Fruit fly (Drosophila melanogaster): ENCODE data around the gene CG6006.

Gene CG6006

DNA sequence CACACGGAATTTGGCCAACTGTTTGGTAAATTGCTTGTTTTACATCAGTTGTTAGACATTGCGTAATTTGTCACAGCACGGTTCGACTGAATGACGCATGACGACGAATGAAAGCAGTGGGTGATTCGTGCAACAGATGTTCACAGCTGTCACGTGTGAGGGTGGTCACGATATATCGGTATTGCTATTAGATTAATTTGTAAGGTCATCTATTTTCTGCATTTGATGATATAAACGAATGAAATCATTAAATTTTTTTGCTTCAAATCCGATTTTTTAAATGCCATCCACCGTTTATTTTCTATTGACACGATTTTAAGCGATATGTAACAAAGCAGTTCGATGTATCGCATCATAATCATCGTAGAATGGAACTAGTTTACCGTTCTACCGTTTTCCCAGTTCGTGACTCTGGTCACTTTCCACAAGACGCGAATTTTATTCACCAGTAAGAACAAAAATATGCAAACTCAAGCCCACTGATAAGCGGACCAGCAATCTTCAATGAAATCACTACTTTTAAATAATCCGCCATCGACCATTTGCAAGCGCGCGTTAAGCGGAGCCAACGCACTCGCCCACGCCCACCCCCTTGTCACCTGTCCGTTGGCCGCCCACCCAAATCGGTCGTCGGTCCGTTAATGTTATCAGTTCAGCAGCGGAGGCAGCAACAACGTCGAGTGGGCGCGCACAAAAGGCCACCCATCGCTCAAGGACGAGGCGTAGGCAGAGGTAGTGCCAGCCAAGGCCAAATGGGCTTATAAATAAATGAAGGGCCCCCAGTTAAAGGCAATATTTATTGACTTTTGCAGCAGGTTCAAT, 7.9 kb upstream of the CG6006 start, which contains the start of the genes Mic26-27 and CG5916 (continued):
- TF ChIP-seq Eip78C (GFP tag) (peak; percentile 85), CG10631 (GFP tag; optimal IDR thresholded peaks at IDR 0.05) (no peak), achi (GFP tag; optimal IDR thresholded peaks at IDR 0.05) (peak; percentile 53), CG4318 (GFP tag; optimal IDR thresholded peaks at IDR 0.05) (no peak), Blimp-1 (GFP tag; optimal IDR thresholded peaks at IDR 0.05) (no peak), Sox15 (GFP tag; optimal IDR thresholded peaks at IDR 0.05) (peak; percentile 28), Met (GFP tag; optimal IDR thresholded peaks at IDR 0.05) (no peak), Lpt (GFP tag; optimal IDR thresholded peaks at IDR 0.05) (peak; percentile 3), CG11762 (GFP tag; optimal IDR thresholded peaks at IDR 0.05; ENCODE audit: insufficient read depth) (no peak), CG6808 (GFP tag; optimal IDR thresholded peaks at IDR 0.05) (no peak), net (GFP tag; optimal IDR thresholded peaks at IDR 0.05) (peak; percentile 15), CG10669 (GFP tag; optimal IDR thresholded peaks at IDR 0.05) (no peak), CG6163 (GFP tag; IDR thresholded peaks at IDR 0.05) (peak; percentile 45; the same call in 1 of the 3 replicates), CG6854 (GFP tag; optimal IDR thresholded peaks at IDR 0.05) (no peak), spab (GFP tag; optimal IDR thresholded peaks at IDR 0.05) (no peak), CG11902 (GFP tag; optimal IDR thresholded peaks at IDR 0.05) (peak; percentile 9), Hr39 (GFP tag; optimal IDR thresholded peaks at IDR 0.05) (peak; percentile 77), OdsH (GFP tag; optimal IDR thresholded peaks at IDR 0.05) (peak; percentile 18), lz (GFP tag; optimal IDR thresholded peaks at IDR 0.05) (peak; percentile 70), vri (GFP tag; optimal IDR thresholded peaks at IDR 0.05) (peak; percentile 100), topi (GFP tag; optimal IDR thresholded peaks at IDR 0.05) (peak; percentile 72), cyc (GFP tag; optimal IDR thresholded peaks at IDR 0.05) (peak; percentile 61), CG3032 (tag; optimal IDR thresholded peaks at IDR 0.05) (peak; percentile 53), Hr4 (GFP tag; optimal IDR thresholded peaks at IDR 0.05) (peak; percentile 64), CG6276 (GFP tag; optimal IDR thresholded peaks at IDR 0.05) (no peak), esn (GFP tag; optimal IDR thresholded peaks at IDR 0.05) (peak; percentile 79), svp (GFP tag) (no peak), CG11294 (GFP tag; IDR thresholded peaks at IDR 0.05) (peak; percentile 50), ss (GFP tag; optimal IDR thresholded peaks at IDR 0.05) (no peak)

DNA sequence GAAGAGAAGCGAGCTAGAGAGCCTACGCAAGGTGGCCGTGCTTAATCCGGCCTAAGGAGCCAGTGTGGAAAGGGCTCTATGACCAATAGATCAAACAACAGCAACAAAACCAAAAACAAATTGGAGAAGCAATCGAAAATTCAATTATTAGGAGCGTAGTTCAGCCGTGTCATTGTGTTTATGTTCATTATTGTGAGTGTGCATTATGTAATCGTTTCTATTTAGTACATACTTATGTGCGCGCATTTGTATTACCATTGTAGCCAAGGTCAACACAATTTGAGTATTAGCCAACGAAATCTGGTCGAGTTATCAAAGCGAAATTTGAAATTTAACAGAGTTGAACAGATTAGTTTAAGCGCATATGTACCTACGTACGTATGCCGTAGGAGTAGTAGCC, 6.1 kb upstream of the CG6006 start:
- no peak for TF ChIP-seq CG6276 (GFP tag; optimal IDR thresholded peaks at IDR 0.05)
- no peak for TF ChIP-seq Ets21C (GFP tag; optimal IDR thresholded peaks at IDR 0.05)
- TF ChIP-seq Ets96B (tag; optimal IDR thresholded peaks at IDR 0.05): no peak
- TF ChIP-seq Lpt (GFP tag; optimal IDR thresholded peaks at IDR 0.05): no peak
- no peak for TF ChIP-seq CG4318 (GFP tag; optimal IDR thresholded peaks at IDR 0.05)
- TF ChIP-seq eg (GFP tag; IDR thresholded peaks at IDR 0.05): no peak
- no peak for TF ChIP-seq net (GFP tag; optimal IDR thresholded peaks at IDR 0.05)
- no peak for TF ChIP-seq CG16779 (tag; optimal IDR thresholded peaks at IDR 0.05)
- TF ChIP-seq CG6854 (GFP tag; optimal IDR thresholded peaks at IDR 0.05): no peak
- TF ChIP-seq CG9139 (GFP tag; optimal IDR thresholded peaks at IDR 0.05): no peak
- no peak for TF ChIP-seq CG6792 (GFP tag; optimal IDR thresholded peaks at IDR 0.05)
- TF ChIP-seq Eip78C (GFP tag): no peak
- no peak for TF ChIP-seq dac (GFP tag; optimal IDR thresholded peaks at IDR 0.05)
- TF ChIP-seq CG3919 (GFP tag; optimal IDR thresholded peaks at IDR 0.05): no peak
- TF ChIP-seq ss (GFP tag; optimal IDR thresholded peaks at IDR 0.05): no peak
- no peak for TF ChIP-seq CG8119 (GFP tag; IDR thresholded peaks at IDR 0.05)
- TF ChIP-seq CG11902 (GFP tag; optimal IDR thresholded peaks at IDR 0.05): no peak
- no peak for TF ChIP-seq Eip93F (GFP tag; optimal IDR thresholded peaks at IDR 0.05)
- TF ChIP-seq Hr4 (GFP tag; optimal IDR thresholded peaks at IDR 0.05): no peak
- TF ChIP-seq achi (GFP tag; optimal IDR thresholded peaks at IDR 0.05): no peak
